Fruit fly (Drosophila melanogaster) whole organism: ENCODE measurements around the gene Gld2.

Experiments
- CG8478 ChIP-seq: fragments of >200 bp; optimal IDR thresholded peaks from 2 replicates; lab custom pipeline; 2018; ENCODE audit warnings: inconsistent platforms
- Dll ChIP-seq: fragments of >200 bp; optimal IDR thresholded peaks from 2 replicates; lab custom pipeline; 2017
- EcR ChIP-seq, 2 experiments: fragments of >200 bp; optimal IDR thresholded peaks; 2 replicates each; lab custom pipeline; 2017; ENCODE audit warnings: missing biosample characterization in 2 of 2, missing genetic modification characterization in 2 of 2, missing genetic modification reagents in 2 of 2
- pan ChIP-seq: fragments of >200 bp; optimal IDR thresholded peaks from 2 replicates; lab custom pipeline; 2017
- psq ChIP-seq: fragments of >200 bp; optimal IDR thresholded peaks from 2 replicates; lab custom pipeline; 2017
- usp ChIP-seq: fragments of >200 bp; optimal IDR thresholded peaks from 2 replicates; lab custom pipeline; 2017; ENCODE audit warnings: missing biosample characterization, missing genetic modification characterization, mixed read lengths

The Gld2 gene

DNA sequence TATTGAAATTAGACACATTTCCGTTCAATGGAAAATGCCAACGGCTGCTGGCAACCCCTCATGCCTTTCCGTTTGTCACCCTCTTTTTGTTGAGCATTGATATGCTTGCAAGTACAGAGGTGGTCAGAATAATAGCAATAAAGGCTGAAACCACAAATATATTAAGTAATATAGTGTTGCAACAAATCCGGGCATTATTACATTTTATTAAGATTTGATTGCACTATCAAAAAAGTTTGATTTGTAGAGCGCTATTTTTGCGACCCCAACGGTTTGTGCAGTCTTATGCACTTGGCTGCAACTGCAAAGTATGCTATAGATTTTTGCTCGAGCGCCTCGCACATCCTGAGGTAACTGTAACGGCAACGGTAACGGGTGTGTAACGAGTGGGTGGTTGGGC, 48.6 kb downstream of the Gld2 start:
- TF ChIP-seq Dll (lab: Kevin White, UChicago) (no peak), usp (GFP tag; lab: Kevin White, UChicago) (no peak), psq (lab: Kevin White, UChicago) (no peak), EcR (GFP tag; optimal IDR thresholded peaks at IDR 0.05; lab: Kevin White, UChicago) (no peak), CG8478 (lab: Kevin White, UChicago) (no peak), pan (lab: Kevin White, UChicago) (no peak)

DNA sequence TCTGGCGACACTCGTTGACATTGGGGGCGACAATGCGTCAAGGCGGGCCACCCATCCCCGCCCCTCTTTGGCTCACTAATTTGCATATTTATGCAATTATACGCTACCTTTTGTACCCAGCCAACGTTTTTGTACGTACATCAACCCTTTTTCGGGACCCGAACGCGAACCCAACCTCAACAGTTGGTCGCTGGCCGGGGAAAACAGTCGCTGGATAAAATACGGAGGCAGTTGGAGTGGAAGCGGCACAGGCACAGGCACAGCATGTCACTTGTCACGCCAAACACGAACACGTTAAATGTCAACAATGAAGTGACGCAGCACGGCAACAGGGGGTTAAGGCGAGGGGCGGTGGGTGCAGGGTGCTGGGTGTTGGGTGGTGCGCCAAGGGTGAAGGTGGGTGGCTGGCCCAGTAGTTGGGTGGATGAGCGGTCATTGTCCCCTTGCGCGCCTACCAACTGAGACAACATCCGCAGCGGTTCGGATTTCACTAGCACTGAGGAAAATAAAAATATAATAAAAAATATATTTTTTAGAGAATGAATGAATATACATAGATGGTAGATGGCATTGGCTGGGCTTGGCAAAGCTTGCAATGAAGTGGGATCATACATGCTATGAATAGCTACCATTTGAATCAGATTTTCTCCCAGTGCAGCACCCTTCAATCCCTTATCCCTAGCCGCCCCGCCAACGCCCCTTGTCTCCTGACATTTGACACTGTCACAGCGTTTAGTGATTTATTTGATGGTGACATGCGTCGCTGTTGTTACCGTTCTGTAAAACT, 49.2 kb downstream of the Gld2 start:
- TF ChIP-seq CG8478 (lab: Kevin White, UChicago) (no peak), psq (lab: Kevin White, UChicago) (no peak), pan (lab: Kevin White, UChicago) (no peak), usp (GFP tag; lab: Kevin White, UChicago) (no peak), Dll (lab: Kevin White, UChicago) (no peak), EcR (GFP tag; optimal IDR thresholded peaks at IDR 0.05; lab: Kevin White, UChicago) (no peak)
